Worm (Caenorhabditis elegans) whole organism, L4/young adult: ENCODE measurements around the gene irld-32.

Experiments used
- W03F9.2 ChIP-seq: fragments of 150-350 bp; optimal IDR thresholded peaks from 2 replicates; lab custom pipeline; 2014; ENCODE audit warnings: missing biosample characterization, missing genetic modification characterization
- dao-5 ChIP-seq: sonication (generic microtip); optimal IDR thresholded peaks from 2 replicates; lab custom pipeline; 2016; ENCODE audit warnings: missing genotype, missing genetic modification characterization, moderate library complexity, missing compliant biosample characterization
- him-1 ChIP-seq: sonication (generic microtip); optimal IDR thresholded peaks from 2 replicates; lab custom pipeline; 2016; ENCODE audit warnings: missing genotype, missing genetic modification reagents, missing genetic modification characterization, missing compliant biosample characterization

DNA sequence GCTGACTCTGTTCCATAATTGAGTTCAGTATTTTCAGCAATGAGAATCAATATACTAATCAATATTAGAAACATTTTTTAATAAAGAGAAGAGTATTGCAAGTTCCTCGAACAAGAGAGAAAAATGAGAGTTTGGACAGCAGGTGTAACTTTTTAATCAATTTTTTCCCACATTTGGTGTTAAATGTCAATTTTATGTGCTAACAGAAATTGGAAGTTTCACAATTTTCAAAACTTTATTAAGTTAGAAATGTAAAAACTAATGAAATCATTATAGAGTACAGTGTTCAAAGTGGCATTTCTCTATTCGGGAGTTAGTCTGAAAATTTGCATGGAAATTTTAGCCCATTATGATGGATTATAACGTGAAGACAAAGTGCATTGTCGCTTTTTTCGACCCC, 9.6 kb downstream of the irld-32 start, which contains the start of gene irld-30:
- TF ChIP-seq dao-5 (tag; lab: Kevin White, UChicago) (no peak), him-1 (tag; lab: Kevin White, UChicago) (no peak), W03F9.2 (tag; lab: Kevin White, UChicago) (no peak)
